Worm (Caenorhabditis elegans) whole organism, late embryonic: Measurements from ENCODE around the gene T05C12.11.

ENCODE experiments used
- K09A11.1 ChIP-seq: sonication (generic microtip); optimal IDR thresholded peaks from 2 replicates; lab custom pipeline; 2017; ENCODE audit warnings: antibody characterized with exemption, mild to moderate bottlenecking, missing genetic modification characterization, missing compliant biosample characterization; ENCODE audit not compliant: insufficient read depth
- T23F11.4 ChIP-seq: fragments of 200-800 bp; sonication (Bioruptor generic); optimal IDR thresholded peaks from 2 replicates; lab custom pipeline; 2018; ENCODE audit warnings: mild to moderate bottlenecking, missing genetic modification characterization, missing compliant biosample characterization
- ceh-19 ChIP-seq: fragments of 200-800 bp; sonication (Bioruptor generic); optimal IDR thresholded peaks from 2 replicates; lab custom pipeline; 2018; ENCODE audit warnings: mild to moderate bottlenecking, missing genetic modification characterization, missing compliant biosample characterization
- ceh-2 ChIP-seq: sonication (generic microtip); optimal IDR thresholded peaks from 2 replicates; lab custom pipeline; 2016; ENCODE audit warnings: missing genotype, missing genetic modification characterization, missing compliant biosample characterization
- ceh-22 ChIP-seq: sonication (generic microtip); optimal IDR thresholded peaks from 2 replicates; lab custom pipeline; 2017; ENCODE audit warnings: missing biosample characterization, missing genetic modification characterization
- ceh-30 ChIP-seq: fragments of 150-350 bp; optimal IDR thresholded peaks from 2 replicates; lab custom pipeline; 2014; ENCODE audit warnings: missing biosample characterization, missing genetic modification characterization
- ceh-34 ChIP-seq: sonication (generic microtip); optimal IDR thresholded peaks from 2 replicates; lab custom pipeline; 2016; ENCODE audit warnings: mild to moderate bottlenecking, missing genetic modification characterization, missing compliant biosample characterization
- ceh-45 ChIP-seq: fragments of 200-800 bp; sonication (Bioruptor generic); IDR thresholded peaks from 2 replicates; pipeline ENCODE4 v1.3.6; 2022; ENCODE audit warnings: missing genetic modification reagents, missing genetic modification characterization, missing compliant biosample characterization
- ceh-48 ChIP-seq: sonication (generic microtip); optimal IDR thresholded peaks from 2 replicates; lab custom pipeline; 2016; ENCODE audit warnings: missing genetic modification characterization, inconsistent platforms, missing compliant biosample characterization
- ceh-6 ChIP-seq: fragments of 200-800 bp; sonication (Bioruptor generic); optimal IDR thresholded peaks from 2 replicates; lab custom pipeline; 2018; ENCODE audit warnings: mild to moderate bottlenecking, missing genetic modification characterization, missing compliant biosample characterization
- che-1 ChIP-seq: sonication (generic microtip); optimal IDR thresholded peaks from 2 replicates; lab custom pipeline; 2016; ENCODE audit warnings: mild to moderate bottlenecking, missing genetic modification characterization, missing compliant biosample characterization
- dve-1 ChIP-seq: sonication (generic microtip); optimal IDR thresholded peaks from 2 replicates; lab custom pipeline; 2017; ENCODE audit warnings: antibody characterized with exemption, mild to moderate bottlenecking, missing genetic modification characterization, missing compliant biosample characterization
- ets-4 ChIP-seq: sonication (generic microtip); optimal IDR thresholded peaks from 2 replicates; lab custom pipeline; 2016; ENCODE audit warnings: missing genetic modification characterization, missing compliant biosample characterization
- hlh-15 ChIP-seq: sonication (generic microtip); optimal IDR thresholded peaks from 2 replicates; lab custom pipeline; 2016; ENCODE audit warnings: missing genetic modification characterization, missing compliant biosample characterization
- hlh-6 ChIP-seq: sonication (generic microtip); optimal IDR thresholded peaks from 2 replicates; lab custom pipeline; 2016; ENCODE audit warnings: missing genotype, missing genetic modification characterization, missing compliant biosample characterization
- hlh-8 ChIP-seq: sonication (generic microtip); optimal IDR thresholded peaks from 2 replicates; lab custom pipeline; 2016; ENCODE audit warnings: missing genotype, missing genetic modification characterization, missing compliant biosample characterization
- lin-11 ChIP-seq: fragments of 200-800 bp; sonication (Bioruptor generic); optimal IDR thresholded peaks from 2 replicates; lab custom pipeline; 2018; ENCODE audit warnings: mild to moderate bottlenecking, missing genetic modification characterization, missing compliant biosample characterization
- madf-2 ChIP-seq: sonication (generic microtip); optimal IDR thresholded peaks from 2 replicates; lab custom pipeline; 2017; ENCODE audit warnings: missing genetic modification characterization, missing compliant biosample characterization
- nfya-1 ChIP-seq: sonication (generic microtip); optimal IDR thresholded peaks from 2 replicates; lab custom pipeline; 2017; ENCODE audit warnings: missing genetic modification characterization, mild to moderate bottlenecking, missing compliant biosample characterization, antibody characterized with exemption, moderate library complexity
- nhr-11 ChIP-seq: fragments of 150-350 bp; optimal IDR thresholded peaks from 2 replicates; lab custom pipeline; 2014; ENCODE audit warnings: missing biosample characterization, missing genetic modification characterization
- nhr-232 ChIP-seq: sonication (generic microtip); optimal IDR thresholded peaks from 2 replicates; lab custom pipeline; 2016; ENCODE audit warnings: missing genetic modification characterization, missing compliant biosample characterization
- pag-3 ChIP-seq: sonication (generic microtip); optimal IDR thresholded peaks from 2 replicates; lab custom pipeline; 2016; ENCODE audit warnings: missing compliant biosample characterization, missing genetic modification characterization, borderline replicate concordance
- pat-9 ChIP-seq: fragments of 200-800 bp; sonication (Bioruptor generic); optimal IDR thresholded peaks from 2 replicates; lab custom pipeline; 2018; ENCODE audit warnings: mild to moderate bottlenecking, missing genetic modification characterization, moderate library complexity, missing compliant biosample characterization
- pax-1 ChIP-seq: fragments of 150-350 bp; optimal IDR thresholded peaks from 2 replicates; lab custom pipeline; 2014; ENCODE audit warnings: missing biosample characterization, missing genetic modification characterization
- pqm-1 ChIP-seq: sonication (generic microtip); optimal IDR thresholded peaks from 2 replicates; lab custom pipeline; 2016; ENCODE audit warnings: missing genetic modification characterization, missing compliant biosample characterization
- ref-2 ChIP-seq: sonication (generic microtip); optimal IDR thresholded peaks from 2 replicates; lab custom pipeline; 2016; ENCODE audit warnings: missing genetic modification characterization, missing compliant biosample characterization
- sox-2 ChIP-seq: fragments of 200-800 bp; sonication (Bioruptor generic); IDR thresholded peaks from 2 replicates; pipeline ENCODE4 v1.3.6; 2022; ENCODE audit warnings: missing genetic modification reagents, missing genetic modification characterization, missing compliant biosample characterization
- sox-4 ChIP-seq: sonication (generic microtip); optimal IDR thresholded peaks from 2 replicates; lab custom pipeline; 2017; ENCODE audit warnings: mild to moderate bottlenecking, missing genetic modification characterization, inconsistent platforms, missing compliant biosample characterization
- syd-9 ChIP-seq: sonication (generic microtip); optimal IDR thresholded peaks from 2 replicates; lab custom pipeline; 2016; ENCODE audit warnings: mild to moderate bottlenecking, missing genetic modification characterization, moderate library complexity, missing compliant biosample characterization
- ttx-3 ChIP-seq: sonication (generic microtip); optimal IDR thresholded peaks from 2 replicates; lab custom pipeline; 2016; ENCODE audit warnings: missing genetic modification reagents, missing genetic modification characterization, missing compliant biosample characterization
- unc-42 ChIP-seq: sonication (generic microtip); optimal IDR thresholded peaks from 2 replicates; lab custom pipeline; 2016; ENCODE audit warnings: missing genotype, missing genetic modification characterization, missing compliant biosample characterization
- unc-55 ChIP-seq: sonication (generic microtip); optimal IDR thresholded peaks from 2 replicates; lab custom pipeline; 2017; ENCODE audit warnings: missing biosample characterization, missing genetic modification reagents, missing genetic modification characterization
- unc-86 ChIP-seq: sonication (generic microtip); optimal IDR thresholded peaks from 2 replicates; lab custom pipeline; 2016; ENCODE audit warnings: missing genetic modification characterization, missing compliant biosample characterization
- ztf-16 ChIP-seq: sonication (generic microtip); optimal IDR thresholded peaks from 2 replicates; lab custom pipeline; 2017; ENCODE audit warnings: missing genetic modification characterization, missing compliant biosample characterization

Gene T05C12.11

ce11 chrII:8170374-8170773 lies at the start of gene T05C12.11:
Gene T05C12.11, minus strand, starts transcription at chrII:8170474.
- TF ChIP-seq ceh-2 (tag; lab: Kevin White, UChicago) = no peak
- no peak for TF ChIP-seq dve-1 (tag; lab: Kevin White, UChicago)
- no peak for TF ChIP-seq ceh-45 (GFP tag; lab: Robert Waterston, UW)
- TF ChIP-seq, all 69 proteins: peak for 0

- TF ChIP-seq pag-3 (tag; lab: Kevin White, UChicago) = no peak
- TF ChIP-seq nhr-232 (tag; lab: Kevin White, UChicago) = no peak
- no peak for TF ChIP-seq pqm-1
Observed at ce11 chrII:8218266-8218665, 48.0 kb upstream of the T05C12.11 start.

ce11 chrII:8216922-8217321 lies 46.6 kb upstream of the T05C12.11 start, which contains the start of gene ifg-1:
Gene ifg-1, plus strand, starts transcription at chrII:8217222.
- TF ChIP-seq ceh-30 (no peak), hlh-6 (no peak), pat-9 (tag; lab: Kevin White, UChicago) (no peak), K09A11.1 (tag; lab: Kevin White, UChicago) (no peak), sox-4 (no peak), madf-2 (tag; lab: Kevin White, UChicago) (no peak), ceh-34 (tag; lab: Kevin White, UChicago) (no peak), ets-4 (tag; lab: Kevin White, UChicago) (no peak), sox-2 (GFP tag; lab: Robert Waterston, UW) (no peak)
- TF ChIP-seq, all 69 proteins: peak for 0

- peak; percentile 78 for TF ChIP-seq ceh-48
- TF ChIP-seq unc-55 = peak; percentile 20
- peak; percentile 32 for TF ChIP-seq ceh-34 (tag; lab: Kevin White, UChicago)
- TF ChIP-seq dve-1 (tag; lab: Kevin White, UChicago) = peak; percentile 20
- TF ChIP-seq ets-4 (tag; lab: Kevin White, UChicago) = peak; percentile 21
- no peak for TF ChIP-seq hlh-8
- peak; percentile 20 for TF ChIP-seq nfya-1 (tag; lab: Kevin White, UChicago)
- TF ChIP-seq unc-42 (tag; lab: Kevin White, UChicago) = peak; percentile 37
- TF ChIP-seq unc-86 (tag; lab: Kevin White, UChicago) = no peak
- TF ChIP-seq pax-1 (tag; lab: Kevin White, UChicago) = peak; percentile 9
Observed at ce11 chrII:8216433-8216832, 46.2 kb upstream of the T05C12.11 start, which contains the start of gene M110.3. Gene M110.3, minus strand, starts transcription at chrII:8216616.

ce11 chrII:8214367-8214766 lies 44.1 kb upstream of the T05C12.11 start, which contains the start of gene M110.10:
Gene M110.10, minus strand, starts transcription at chrII:8214467.
- TF ChIP-seq che-1 (tag; lab: Kevin White, UChicago) (no peak), sox-2 (GFP tag; lab: Robert Waterston, UW) (no peak), ceh-22 (tag; lab: Kevin White, UChicago) (no peak), syd-9 (tag; lab: Kevin White, UChicago) (no peak), dve-1 (tag; lab: Kevin White, UChicago) (no peak), ceh-6 (GFP tag; lab: Kevin White, UChicago) (no peak), ztf-16 (tag; lab: Kevin White, UChicago) (no peak), ttx-3 (tag; lab: Kevin White, UChicago) (no peak), ceh-45 (GFP tag; lab: Robert Waterston, UW) (no peak), hlh-15 (tag; lab: Kevin White, UChicago) (no peak), lin-11 (tag; lab: Kevin White, UChicago) (no peak), nhr-11 (tag; lab: Kevin White, UChicago) (no peak), T23F11.4 (no peak)

- TF ChIP-seq syd-9 (tag; lab: Kevin White, UChicago) = no peak
- no peak for TF ChIP-seq lin-11 (tag; lab: Kevin White, UChicago)
- TF ChIP-seq ceh-19 (GFP tag; lab: Kevin White, UChicago) = no peak
- no peak for TF ChIP-seq hlh-8
- TF ChIP-seq unc-55 = no peak
- TF ChIP-seq sox-2 (GFP tag; lab: Robert Waterston, UW) = no peak
- TF ChIP-seq ref-2 (tag; lab: Kevin White, UChicago) = no peak
Observed at ce11 chrII:8212680-8213079, 42.4 kb upstream of the T05C12.11 start, which contains the start of gene twk-3. Gene twk-3, minus strand, starts transcription at chrII:8212780.
